Worm (Caenorhabditis elegans): ENCODE data around the gene bath-13.

bath-13 gene

DNA sequence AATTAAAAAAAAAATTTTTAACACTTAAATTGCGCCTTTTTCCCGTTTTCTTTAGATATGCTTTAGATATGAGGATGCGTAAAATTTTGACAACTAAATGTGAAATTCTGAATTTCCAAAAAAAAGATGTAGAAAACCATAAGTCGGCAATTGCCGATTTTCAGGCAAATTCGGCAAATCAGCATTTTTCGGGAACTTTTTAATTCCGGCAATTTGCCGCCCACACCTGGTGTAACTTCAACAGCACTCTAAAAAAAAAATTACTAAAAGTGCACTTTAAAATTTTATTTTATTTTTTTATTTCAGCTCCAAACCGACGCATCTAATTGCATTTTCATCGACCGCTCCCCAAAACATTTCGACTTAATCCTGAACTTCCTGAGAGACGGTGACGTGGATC, 8.6 kb upstream of the bath-13 start, which contains the start of gene K02F6.6:
K02F6.6 (plus strand) TSS at position 301 of the 400 bp plus-strand sequence.
- TF ChIP-seq lin-26 (GFP tag; IDR thresholded peaks at IDR 0.05) (no peak), mcd-1 (GFP tag; IDR thresholded peaks at IDR 0.05) (no peak), rpc-1 (optimal IDR thresholded peaks at IDR 0.05) (no peak), rpc-1 (tag; optimal IDR thresholded peaks at IDR 0.05) (no peak), let-607 (tag; optimal IDR thresholded peaks at IDR 0.05) (no peak), ccch-3 (GFP tag; optimal IDR thresholded peaks at IDR 0.05) (no peak), hsf-1 (GFP tag; IDR thresholded peaks at IDR 0.05) (no peak), Y79H2A.3 (GFP tag; conservative IDR thresholded peaks at IDR 0.05) (no peak), D2030.7 (GFP tag; IDR thresholded peaks at IDR 0.05) (no peak), ztf-3 (GFP tag; optimal IDR thresholded peaks at IDR 0.05) (no peak)

DNA sequence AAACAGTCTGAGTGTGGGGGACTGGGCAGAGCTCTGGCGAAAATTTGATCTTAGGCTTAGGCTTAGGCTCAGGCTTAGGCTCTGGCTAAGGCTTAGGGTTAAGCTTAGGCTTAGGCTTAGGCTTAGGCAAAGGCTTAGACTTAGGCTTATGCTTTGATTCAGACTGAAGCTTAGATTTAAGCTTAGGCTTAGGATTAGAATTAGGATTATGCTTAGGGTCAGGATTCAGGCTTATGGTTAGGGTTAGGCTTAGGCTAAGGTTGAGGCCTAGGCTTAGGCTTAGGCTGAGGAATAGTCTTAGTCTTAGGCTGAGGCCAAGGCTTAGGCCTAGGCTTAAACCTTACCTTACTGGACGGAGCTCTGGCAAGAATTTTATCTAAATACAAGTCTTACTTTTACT, 5.0 kb upstream of the bath-13 start:
- TF ChIP-seq F37B4.10 (GFP tag; IDR thresholded peaks at IDR 0.05) (no peak), Y56A3A.18 (GFP tag; IDR thresholded peaks at IDR 0.05) (no peak), sea-2 (GFP tag; IDR thresholded peaks at IDR 0.05) (no peak), ztf-25 (GFP tag; IDR thresholded peaks at IDR 0.05) (no peak), Y53F4B.3 (GFP tag; IDR thresholded peaks at IDR 0.05) (no peak), snpc-1.3 (tag; optimal IDR thresholded peaks at IDR 0.05; ENCODE audit: insufficient read depth) (no peak), lsl-1 (GFP tag; optimal IDR thresholded peaks at IDR 0.05) (no peak), cebp-2 (GFP tag; IDR thresholded peaks at IDR 0.05) (no peak), pbrm-1 (GFP tag; IDR thresholded peaks at IDR 0.05) (no peak), ceh-40 (GFP tag; IDR thresholded peaks at IDR 0.05) (no peak), rcor-1 (GFP tag; IDR thresholded peaks at IDR 0.05) (no peak), hmg-1.2 (GFP tag; IDR thresholded peaks at IDR 0.05) (no peak), hlh-12 (tag; optimal IDR thresholded peaks at IDR 0.05) (no peak), K11D2.4 (GFP tag; IDR thresholded peaks at IDR 0.05) (no peak), T26A5.8 (tag; optimal IDR thresholded peaks at IDR 0.05) (no peak), lsy-27 (tag; optimal IDR thresholded peaks at IDR 0.05; ENCODE audit: borderline replicate concordance, insufficient read depth) (no peak), egl-18 (GFP tag; IDR thresholded peaks at IDR 0.05) (no peak)

DNA sequence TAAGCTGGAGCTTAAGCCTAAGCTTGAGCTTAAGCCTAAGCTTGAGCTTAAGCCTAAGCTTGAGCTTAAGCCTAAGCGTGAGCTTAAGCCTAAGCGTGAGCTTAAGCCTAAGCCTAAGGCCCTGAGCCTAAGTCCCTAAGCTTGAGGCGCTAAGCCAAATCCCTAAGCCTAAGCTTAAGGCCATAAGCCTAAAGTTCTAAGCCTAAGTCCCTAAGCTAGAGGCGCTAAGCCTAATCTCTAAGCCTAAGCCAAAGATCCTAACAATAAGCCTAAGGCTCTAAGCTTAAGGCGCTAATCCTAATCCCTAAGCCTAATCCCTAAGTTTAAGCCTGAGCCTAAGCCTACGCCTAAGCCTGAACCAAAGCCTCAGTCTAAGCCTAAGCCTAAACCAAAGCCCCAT, 3.8 kb upstream of the bath-13 start:
- TF ChIP-seq die-1 (tag; optimal IDR thresholded peaks at IDR 0.05) (no peak), lin-26 (GFP tag; IDR thresholded peaks at IDR 0.05) (no peak), lin-35 (GFP tag; optimal IDR thresholded peaks at IDR 0.05) (no peak), mes-4 (tag; optimal IDR thresholded peaks at IDR 0.05) (no peak)

DNA sequence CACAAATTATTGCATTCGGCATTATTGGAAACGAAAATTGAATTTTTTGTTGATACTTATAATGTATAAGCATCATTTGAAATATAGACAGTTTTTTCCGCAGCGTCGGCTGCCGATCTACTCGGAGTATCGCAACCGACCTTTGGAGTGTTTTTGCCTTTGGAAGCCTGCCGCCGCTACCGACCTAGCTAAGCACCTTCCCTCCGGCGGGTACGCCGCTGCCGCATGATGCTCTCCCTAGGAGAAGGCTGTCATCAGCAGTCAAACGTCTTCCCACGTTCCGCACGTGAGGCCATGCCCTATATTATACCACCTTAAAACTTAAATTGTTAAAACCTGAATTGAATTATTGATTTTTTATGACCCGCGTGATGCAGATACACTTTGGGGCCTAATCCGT, 3.4 kb downstream of the bath-13 start:
- peak; percentile 69 for TF ChIP-seq zfh-2 (GFP tag; conservative IDR thresholded peaks at IDR 0.05)
- no peak for TF ChIP-seq K12H6.12 (tag; optimal IDR thresholded peaks at IDR 0.05)

DNA sequence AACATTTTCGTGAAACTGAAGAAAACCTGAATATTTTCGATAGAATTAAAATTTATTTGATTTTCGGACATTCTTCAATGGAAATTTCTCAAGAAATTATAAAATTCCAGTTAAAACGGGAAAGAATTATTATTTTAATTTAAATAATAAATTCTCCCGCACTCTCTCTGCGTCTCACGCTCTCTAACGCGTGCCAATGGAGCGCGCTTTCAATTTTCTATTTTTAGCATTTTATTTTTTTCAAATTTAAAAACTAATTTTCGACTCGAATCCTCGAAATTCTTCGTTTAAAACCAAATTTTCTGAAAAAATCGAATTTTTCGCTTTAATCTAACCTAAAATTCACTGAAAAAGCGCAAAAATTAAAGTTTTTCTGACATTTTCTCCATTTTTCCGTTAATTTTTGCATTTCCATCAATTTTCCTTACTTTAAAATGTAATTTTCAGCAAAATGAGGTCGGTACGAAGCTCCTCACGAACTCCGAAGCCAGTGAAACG, 17.4 kb downstream of the bath-13 start, which contains the start of gene gbas-1:
gbas-1 (plus strand) TSS at position 448 of the 498 bp plus-strand sequence.
- peak; percentile 85 for TF ChIP-seq mcd-1 (GFP tag; IDR thresholded peaks at IDR 0.05)
- peak; percentile 41 for TF ChIP-seq lin-54 (GFP tag; optimal IDR thresholded peaks at IDR 0.05)
- no peak for TF ChIP-seq ztf-22 (GFP tag; optimal IDR thresholded peaks at IDR 0.05)
- peak; percentile 62 for TF ChIP-seq lsl-1 (GFP tag; optimal IDR thresholded peaks at IDR 0.05)
- peak; percentile 95 for TF ChIP-seq hmg-1.2 (GFP tag; IDR thresholded peaks at IDR 0.05)
- peak; percentile 32 for TF ChIP-seq efl-1 (GFP tag; optimal IDR thresholded peaks at IDR 0.05)
- peak; percentile 9 for TF ChIP-seq dpl-1 (GFP tag; optimal IDR thresholded peaks at IDR 0.05)
- peak in 1 of 3 experiments; percentile 47 for TF ChIP-seq lin-35 (GFP tag; optimal IDR thresholded peaks at IDR 0.05)
- TF ChIP-seq Y53G8AR.9 (GFP tag; conservative IDR thresholded peaks at IDR 0.05) = no peak

Data from whole organism, young adult.